Fruit fly (Drosophila melanogaster) whole organism, embryonic: ENCODE results near the gene Pvr.

ENCODE experiments used
- Atf-2 ChIP-seq: fragments of 200-800 bp; sonication (Bioruptor generic); optimal IDR thresholded peaks from 2 replicates; lab custom pipeline; 2016; ENCODE audit warnings: missing biosample characterization, missing genetic modification characterization
- Bteb2 ChIP-seq: fragments of 200-800 bp; sonication (Bioruptor generic); optimal IDR thresholded peaks from 2 replicates; lab custom pipeline; 2016; ENCODE audit warnings: missing biosample characterization, missing genetic modification characterization
- CG10209 ChIP-seq: fragments of 200-800 bp; sonication (Bioruptor generic); optimal IDR thresholded peaks from 3 replicates; lab custom pipeline; 2017; ENCODE audit warnings: missing biosample characterization, mild to moderate bottlenecking, missing genetic modification characterization, missing genetic modification reagents
- CG10565 ChIP-seq: fragments of 200-800 bp; sonication (Bioruptor generic); optimal IDR thresholded peaks from 3 replicates; lab custom pipeline; 2016; ENCODE audit warnings: missing biosample characterization, mild to moderate bottlenecking, missing genetic modification characterization
- CG11504 ChIP-seq: fragments of 200-800 bp; sonication (Bioruptor generic); optimal IDR thresholded peaks from 3 replicates; lab custom pipeline; 2019; ENCODE audit warnings: missing biosample characterization, mild to moderate bottlenecking, missing genetic modification characterization, moderate library complexity
- CG11723 ChIP-seq: fragments of 200-800 bp; sonication (Bioruptor generic); optimal IDR thresholded peaks from 2 replicates; lab custom pipeline; 2017; ENCODE audit warnings: missing biosample characterization, mild to moderate bottlenecking, missing genetic modification characterization
- CG13775 ChIP-seq: fragments of 200-800 bp; sonication (Bioruptor generic); optimal IDR thresholded peaks from 3 replicates; lab custom pipeline; 2017; ENCODE audit warnings: missing biosample characterization, mild to moderate bottlenecking, missing genetic modification characterization
- CG14667 ChIP-seq: fragments of 200-800 bp; sonication (Bioruptor generic); IDR thresholded peaks from 2 replicates; pipeline ENCODE4 v1.3.6; 2022; ENCODE audit warnings: missing biosample characterization, missing genetic modification characterization
- CG15696 ChIP-seq: fragments of 200-800 bp; sonication (Bioruptor generic); optimal IDR thresholded peaks from 2 replicates; lab custom pipeline; 2019; ENCODE audit warnings: missing biosample characterization, mild to moderate bottlenecking, missing genetic modification characterization, moderate library complexity
- CG2116 ChIP-seq: fragments of 200-800 bp; sonication (Bioruptor generic); optimal IDR thresholded peaks from 3 replicates; lab custom pipeline; 2018; ENCODE audit warnings: missing biosample characterization, mild to moderate bottlenecking, missing genetic modification characterization
- CG2889 ChIP-seq: fragments of 200-800 bp; sonication (Bioruptor generic); IDR thresholded peaks from 3 replicates; pipeline ENCODE4 v1.3.6; 2022; ENCODE audit warnings: missing biosample characterization, missing genetic modification characterization
- CG32772 ChIP-seq: fragments of 200-800 bp; sonication (Bioruptor generic); IDR thresholded peaks from 2 replicates; pipeline ENCODE4 v1.3.6; 2022; ENCODE audit warnings: missing biosample characterization, missing genetic modification characterization
- CG33557 ChIP-seq: fragments of 200-800 bp; sonication (Bioruptor generic); optimal IDR thresholded peaks from 2 replicates; lab custom pipeline; 2019; ENCODE audit warnings: missing biosample characterization, mild to moderate bottlenecking, missing genetic modification characterization, moderate library complexity
- CG5245 ChIP-seq: fragments of 200-800 bp; sonication (Bioruptor generic); optimal IDR thresholded peaks from 3 replicates; lab custom pipeline; 2016; ENCODE audit warnings: missing biosample characterization, missing genetic modification characterization
- CG8924 ChIP-seq: fragments of 200-800 bp; optimal IDR thresholded peaks from 3 replicates; lab custom pipeline; 2019; ENCODE audit warnings: missing biosample characterization, mild to moderate bottlenecking, missing genetic modification characterization, moderate library complexity
- CG9437 ChIP-seq: fragments of 200-800 bp; sonication (Bioruptor generic); optimal IDR thresholded peaks from 2 replicates; lab custom pipeline; 2018; ENCODE audit warnings: missing biosample characterization, mild to moderate bottlenecking, missing genetic modification characterization
- CG9727 ChIP-seq: fragments of 200-800 bp; sonication (Bioruptor generic); optimal IDR thresholded peaks from 3 replicates; lab custom pipeline; 2017; ENCODE audit warnings: missing biosample characterization, mild to moderate bottlenecking, missing genetic modification characterization
- D ChIP-seq, 2 experiments: fragments of 200-800 bp in 1 of 2; fragments of >200 bp in 1 of 2; sonication (Bioruptor generic) in 1 of 2; optimal IDR thresholded peaks; 2 replicates in 1 of 2; 3 replicates in 1 of 2; lab custom pipeline; 2017; ENCODE audit warnings: mild to moderate bottlenecking in 1 of 2, missing biosample characterization in 1 of 2, missing genetic modification characterization in 1 of 2, missing genetic modification reagents in 1 of 2
- Deaf1 ChIP-seq: fragments of 200-800 bp; optimal IDR thresholded peaks from 3 replicates; lab custom pipeline; 2019; ENCODE audit warnings: missing biosample characterization, mild to moderate bottlenecking, missing genetic modification characterization, moderate library complexity
- E2f2 ChIP-seq: fragments of 200-800 bp; sonication (Bioruptor generic); IDR thresholded peaks from 2 replicates; pipeline ENCODE4 v1.3.6; 2022; ENCODE audit warnings: missing biosample characterization, missing genetic modification characterization
- Kr ChIP-seq: fragments of 200-800 bp; sonication (Bioruptor generic); optimal IDR thresholded peaks from 2 replicates; lab custom pipeline; 2017; ENCODE audit warnings: missing biosample characterization, mild to moderate bottlenecking, missing genetic modification characterization
- MESR4 ChIP-seq: fragments of 200-800 bp; sonication (Bioruptor generic); optimal IDR thresholded peaks from 2 replicates; lab custom pipeline; 2018; ENCODE audit warnings: missing biosample characterization, mild to moderate bottlenecking, missing genetic modification characterization, moderate library complexity
- Med ChIP-seq: fragments of 200-800 bp; sonication (Bioruptor generic); peaks from one replicate; lab custom pipeline; 2016; ENCODE audit warnings: missing biosample characterization, missing genetic modification characterization, mild to moderate bottlenecking, inconsistent platforms, moderate library complexity
- Neu2 ChIP-seq: fragments of 200-800 bp; sonication (Bioruptor generic); optimal IDR thresholded peaks from 3 replicates; lab custom pipeline; 2016; ENCODE audit warnings: missing biosample characterization, missing genetic modification characterization, borderline replicate concordance
- Nf-YA ChIP-seq: fragments of 200-800 bp; sonication (Bioruptor generic); IDR thresholded peaks from 2 replicates; pipeline ENCODE4 v1.3.6; 2022; ENCODE audit warnings: missing biosample characterization, missing genetic modification characterization
- Nf-YB ChIP-seq: fragments of 200-800 bp; sonication (Bioruptor generic); optimal IDR thresholded peaks from 3 replicates; lab custom pipeline; 2019; ENCODE audit warnings: missing biosample characterization, mild to moderate bottlenecking, missing genetic modification characterization, moderate library complexity
- PHDP ChIP-seq: fragments of 200-800 bp; sonication (Bioruptor generic); optimal IDR thresholded peaks from 3 replicates; lab custom pipeline; 2018; ENCODE audit warnings: missing biosample characterization, mild to moderate bottlenecking, missing genetic modification characterization, moderate library complexity
- Pdp1 ChIP-seq, 2 experiments: fragments of 200-800 bp; sonication (Bioruptor generic); optimal IDR thresholded peaks; 3 replicates each; lab custom pipeline; 2016; ENCODE audit warnings: missing biosample characterization in 2 of 2, missing genetic modification characterization in 2 of 2, mild to moderate bottlenecking in 1 of 2, moderate library complexity in 1 of 2
- Rx ChIP-seq: fragments of 200-800 bp; sonication (Bioruptor generic); IDR thresholded peaks from 2 replicates; pipeline ENCODE4 v1.3.6; 2022; ENCODE audit warnings: missing biosample characterization, missing genetic modification characterization
- Xrp1 ChIP-seq: fragments of 200-800 bp; sonication (Bioruptor generic); IDR thresholded peaks from 2 replicates; pipeline ENCODE4 v1.3.6; 2022; ENCODE audit warnings: missing biosample characterization, missing genetic modification characterization
- abd-A ChIP-seq: fragments of 200-800 bp; sonication (Bioruptor generic); optimal IDR thresholded peaks from 3 replicates; lab custom pipeline; 2019; ENCODE audit warnings: missing biosample characterization, mild to moderate bottlenecking, missing genetic modification characterization, moderate library complexity
- ac ChIP-seq: fragments of 200-800 bp; sonication (Bioruptor generic); optimal IDR thresholded peaks from 3 replicates; lab custom pipeline; 2017; ENCODE audit warnings: missing biosample characterization, mild to moderate bottlenecking, missing genetic modification characterization
- ara ChIP-seq: fragments of 200-800 bp; sonication (Bioruptor generic); IDR thresholded peaks from 2 replicates; pipeline ENCODE4 v1.3.6; 2022; ENCODE audit warnings: missing biosample characterization, missing genetic modification characterization
- bbx ChIP-seq: fragments of 200-800 bp; sonication (Bioruptor generic); IDR thresholded peaks from 2 replicates; pipeline ENCODE4 v1.3.6; 2022; ENCODE audit warnings: missing biosample characterization, missing genetic modification characterization; ENCODE audit not compliant: partially characterized antibody
- dm ChIP-seq: fragments of 200-800 bp; sonication (Bioruptor generic); optimal IDR thresholded peaks from 3 replicates; lab custom pipeline; 2016; ENCODE audit warnings: missing biosample characterization, missing genetic modification characterization
- dmrt11E ChIP-seq: fragments of 200-800 bp; sonication (Bioruptor generic); optimal IDR thresholded peaks from 3 replicates; lab custom pipeline; 2018; ENCODE audit warnings: missing biosample characterization, mild to moderate bottlenecking, missing genetic modification characterization, moderate library complexity
- fd102C ChIP-seq: fragments of 200-800 bp; sonication (Bioruptor generic); optimal IDR thresholded peaks from 2 replicates; lab custom pipeline; 2018; ENCODE audit warnings: missing biosample characterization, mild to moderate bottlenecking, missing genetic modification characterization, moderate library complexity
- hbn ChIP-seq: fragments of 200-800 bp; sonication (Bioruptor generic); IDR thresholded peaks from 2 replicates; pipeline ENCODE4 v1.3.6; 2022; ENCODE audit warnings: missing biosample characterization, missing genetic modification characterization; ENCODE audit not compliant: partially characterized antibody
- ken ChIP-seq: fragments of 200-800 bp; sonication (Bioruptor generic); IDR thresholded peaks from 3 replicates; pipeline ENCODE4 v1.3.6; 2022; ENCODE audit warnings: missing biosample characterization, missing genetic modification characterization
- kni ChIP-seq: fragments of 200-800 bp; sonication (Bioruptor generic); optimal IDR thresholded peaks from 3 replicates; lab custom pipeline; 2017; ENCODE audit warnings: mild to moderate bottlenecking, missing biosample characterization, missing genetic modification reagents, missing genetic modification characterization
- lola ChIP-seq, 3 experiments: fragments of >200 bp in 2 of 3; fragments of 200-800 bp in 1 of 3; sonication (Bioruptor generic) in 1 of 3; optimal IDR thresholded peaks; 2 replicates each; lab custom pipeline; 2017 to 2019; ENCODE audit warnings: missing biosample characterization in 3 of 3, missing genetic modification characterization in 3 of 3, mild to moderate bottlenecking in 1 of 3, moderate library complexity in 1 of 3
- otp ChIP-seq: fragments of 200-800 bp; sonication (Bioruptor generic); IDR thresholded peaks from 3 replicates; pipeline ENCODE4, ENCODE4 v1.3.6; 2022; ENCODE audit warnings: missing biosample characterization, missing genetic modification characterization
- pfk ChIP-seq: fragments of 200-800 bp; sonication (Bioruptor generic); optimal IDR thresholded peaks from 2 replicates; lab custom pipeline; 2018; ENCODE audit warnings: missing biosample characterization, mild to moderate bottlenecking, missing genetic modification characterization, moderate library complexity
- pho ChIP-seq: fragments of 200-800 bp; sonication (Bioruptor generic); optimal IDR thresholded peaks from 2 replicates; lab custom pipeline; 2016; ENCODE audit warnings: missing biosample characterization, missing genetic modification characterization
- pita ChIP-seq: fragments of 200-800 bp; sonication (Bioruptor generic); optimal IDR thresholded peaks from 2 replicates; lab custom pipeline; 2017; ENCODE audit warnings: missing biosample characterization, mild to moderate bottlenecking, missing genetic modification characterization
- sens ChIP-seq: fragments of 200-800 bp; sonication (Bioruptor generic); peaks from one replicate; lab custom pipeline; 2016; ENCODE audit warnings: missing biosample characterization, missing genetic modification characterization
- sisA ChIP-seq: fragments of 200-800 bp; sonication (Bioruptor generic); IDR thresholded peaks from 2 replicates; pipeline ENCODE4 v1.3.6; 2022; ENCODE audit warnings: missing biosample characterization, missing genetic modification characterization
- ssp ChIP-seq: fragments of 200-800 bp; sonication (Bioruptor generic); IDR thresholded peaks from 2 replicates; pipeline ENCODE4 v1.3.6; 2022; ENCODE audit warnings: missing biosample characterization, missing genetic modification characterization
- unc-4 ChIP-seq: fragments of 200-800 bp; sonication (Bioruptor generic); IDR thresholded peaks from 2 replicates; pipeline ENCODE4 v1.3.6; 2022; ENCODE audit warnings: missing biosample characterization, missing genetic modification characterization; ENCODE audit not compliant: partially characterized antibody

Pvr gene

dm6 chr2L:8276287-8276686, 36.6 kb upstream of the Pvr start (continued):
- TF ChIP-seq Deaf1 (tag; lab: Kevin White, UChicago) (no peak), E2f2 (GFP tag; lab: Robert Waterston, UW) (no peak), Med (no peak), Kr (GFP tag; lab: Kevin White, UChicago) (peak; percentile 86), ac (GFP tag; lab: Kevin White, UChicago) (peak; percentile 81), Rx (GFP tag; lab: Robert Waterston, UW) (no peak), CG15696 (tag; lab: Kevin White, UChicago) (peak; percentile 85), pho (GFP tag; lab: Kevin White, UChicago) (no peak), CG11723 (GFP tag; lab: Kevin White, UChicago) (no peak), fd102C (GFP tag; lab: Kevin White, UChicago) (peak; percentile 88), D (optimal IDR thresholded peaks at IDR 0.05; lab: Kevin White, UChicago) (no peak), D (GFP tag; optimal IDR thresholded peaks at IDR 0.05; lab: Kevin White, UChicago) (peak; percentile 19), pita (GFP tag; lab: Kevin White, UChicago) (no peak), CG9437 (GFP tag; lab: Kevin White, UChicago) (no peak), CG13775 (GFP tag; lab: Kevin White, UChicago) (no peak), sisA (GFP tag; lab: Robert Waterston, UW) (no peak), CG14667 (GFP tag; lab: Robert Waterston, UW) (no peak), pfk (GFP tag; lab: Kevin White, UChicago) (no peak), CG11504 (tag; lab: Kevin White, UChicago) (no peak), CG10565 (no peak), Neu2 (GFP tag; lab: Kevin White, UChicago) (no peak), CG10209 (peak; percentile 44), ssp (GFP tag; lab: Robert Waterston, UW) (no peak), dmrt11E (tag; lab: Kevin White, UChicago) (peak; percentile 70), bbx (GFP tag; lab: Robert Waterston, UW) (no peak), lola (GFP tag; optimal IDR thresholded peaks at IDR 0.05; lab: Kevin White, UChicago) (peak in 1 of 3 experiments; percentile 10), abd-A (tag; lab: Kevin White, UChicago) (no peak), sens (GFP tag; lab: Kevin White, UChicago) (peak; percentile 81), MESR4 (GFP tag; lab: Kevin White, UChicago) (no peak), CG2116 (GFP tag; lab: Kevin White, UChicago) (no peak), CG2889 (GFP tag; lab: Robert Waterston, UW) (no peak), Pdp1 (GFP tag; optimal IDR thresholded peaks at IDR 0.05; lab: Kevin White, UChicago) (peak in 1 of 2 experiments; percentile 43), dm (GFP tag; lab: Kevin White, UChicago) (no peak), Bteb2 (GFP tag; lab: Kevin White, UChicago) (no peak), Nf-YB (GFP tag; lab: Kevin White, UChicago) (peak; percentile 11), CG9727 (GFP tag; lab: Kevin White, UChicago) (peak; percentile 46), ara (GFP tag; lab: Robert Waterston, UW) (no peak), kni (GFP tag; lab: Kevin White, UChicago) (peak; percentile 72), CG32772 (GFP tag; lab: Robert Waterston, UW) (no peak), otp (0 out of 3 replicates have a peak, but pooled peaks have one; percentile 36), unc-4 (GFP tag; lab: Robert Waterston, UW) (no peak), ken (GFP tag; lab: Robert Waterston, UW) (no peak), hbn (no peak), PHDP (tag; lab: Kevin White, UChicago) (no peak), CG5245 (GFP tag; lab: Kevin White, UChicago) (no peak), CG8924 (peak; percentile 43), Nf-YA (GFP tag; lab: Robert Waterston, UW) (no peak), Atf-2 (GFP tag; lab: Kevin White, UChicago) (no peak), Xrp1 (peak; percentile 58), CG33557 (GFP tag; lab: Kevin White, UChicago) (peak; percentile 8)
